Worm (Caenorhabditis elegans): ENCODE results near the gene pho-5.

The pho-5 gene

ce11 chrIII:7234148-7234547, 51.5 kb downstream of the pho-5 start, which contains the start of gene ndus-8 (continued):
- TF ChIP-seq nhr-11 (tag; optimal IDR thresholded peaks at IDR 0.05) (no peak), egl-5 (tag; optimal IDR thresholded peaks at IDR 0.05) (peak; percentile 5), ceh-82 (tag; optimal IDR thresholded peaks at IDR 0.05) (no peak), ceh-9 (tag; optimal IDR thresholded peaks at IDR 0.05) (no peak), jun-1 (tag; optimal IDR thresholded peaks at IDR 0.05) (peak; percentile 25), nhr-23 (tag; optimal IDR thresholded peaks at IDR 0.05) (peak; percentile 89), nhr-237 (tag; optimal IDR thresholded peaks at IDR 0.05) (no peak), ztf-11 (tag; optimal IDR thresholded peaks at IDR 0.05) (no peak), R02D3.7 (tag; optimal IDR thresholded peaks at IDR 0.05) (no peak), ceh-16 (tag; optimal IDR thresholded peaks at IDR 0.05) (no peak), elt-1 (tag; optimal IDR thresholded peaks at IDR 0.05) (no peak), ZK546.5 (tag; optimal IDR thresholded peaks at IDR 0.05) (no peak), eor-1 (tag; optimal IDR thresholded peaks at IDR 0.05) (no peak), ama-1 (optimal IDR thresholded peaks at IDR 0.05) (no peak), nhr-28 (tag; optimal IDR thresholded peaks at IDR 0.05) (no peak), daf-12 (tag; optimal IDR thresholded peaks at IDR 0.05) (no peak), nhr-77 (tag; optimal IDR thresholded peaks at IDR 0.05) (no peak), lin-15B (tag; optimal IDR thresholded peaks at IDR 0.05) (peak; percentile 64), snpc-4 (tag; optimal IDR thresholded peaks at IDR 0.05) (peak; percentile 90), nhr-12 (tag; optimal IDR thresholded peaks at IDR 0.05) (no peak), tbx-2 (tag; optimal IDR thresholded peaks at IDR 0.05) (no peak)
